Worm (Caenorhabditis elegans): ENCODE measurements around the gene srt-41.

The srt-41 gene

DNA sequence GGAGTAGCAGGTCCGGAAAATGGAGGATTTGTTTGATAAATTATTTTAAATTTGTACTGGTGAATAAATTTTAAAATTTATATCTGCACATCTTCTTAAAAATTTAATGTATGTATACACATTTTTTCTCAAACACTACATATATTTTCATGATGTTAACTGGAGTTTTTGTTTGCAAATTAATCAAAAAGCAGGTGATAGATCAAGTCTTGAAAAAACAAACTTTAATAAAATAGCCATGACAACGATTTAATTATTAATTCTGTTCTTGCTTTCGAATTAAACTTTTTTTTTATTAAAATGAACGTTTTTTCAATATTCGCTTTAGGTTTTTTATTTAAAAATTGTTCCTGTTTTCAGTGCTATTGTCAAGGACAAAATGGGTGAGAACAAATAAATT, 8.7 kb downstream of the srt-41 start, which contains the start of gene F36H9.1:
F36H9.1 (plus strand) TSS at position 301 of the 400 bp plus-strand sequence.
- TF ChIP-seq tbx-11 (GFP tag; IDR thresholded peaks at IDR 0.05) (no peak), tbx-37 (GFP tag; conservative IDR thresholded peaks at IDR 0.05) (no peak), scrt-1 (GFP tag; IDR thresholded peaks at IDR 0.05) (no peak), B0310.2 (tag; optimal IDR thresholded peaks at IDR 0.05) (no peak), aly-1 (tag; optimal IDR thresholded peaks at IDR 0.05) (no peak), flt-1 (GFP tag; IDR thresholded peaks at IDR 0.05) (no peak), hnd-1 (tag; optimal IDR thresholded peaks at IDR 0.05) (no peak), ceh-13 (GFP tag; optimal IDR thresholded peaks at IDR 0.05) (no peak)

- TF ChIP-seq hnd-1 (tag; optimal IDR thresholded peaks at IDR 0.05) (no peak), ets-7 (tag; optimal IDR thresholded peaks at IDR 0.05) (no peak), B0310.2 (tag; optimal IDR thresholded peaks at IDR 0.05) (no peak), ceh-13 (GFP tag; optimal IDR thresholded peaks at IDR 0.05) (no peak), ama-1 (optimal IDR thresholded peaks at IDR 0.05) (no peak), tbx-11 (GFP tag; IDR thresholded peaks at IDR 0.05) (no peak), ceh-36 (tag; optimal IDR thresholded peaks at IDR 0.05) (no peak), sea-1 (GFP tag; conservative IDR thresholded peaks at IDR 0.05) (no peak), hmg-4 (GFP tag; optimal IDR thresholded peaks at IDR 0.05) (no peak), aly-1 (tag; optimal IDR thresholded peaks at IDR 0.05) (no peak), hmbx-1 (tag; optimal IDR thresholded peaks at IDR 0.05) (no peak), F13C5.2 (tag; optimal IDR thresholded peaks at IDR 0.05) (no peak), tbx-37 (GFP tag; conservative IDR thresholded peaks at IDR 0.05) (no peak), flt-1 (GFP tag; IDR thresholded peaks at IDR 0.05) (no peak), pes-1 (GFP tag; IDR thresholded peaks at IDR 0.05) (no peak), scrt-1 (GFP tag; IDR thresholded peaks at IDR 0.05) (no peak), tra-4 (tag; optimal IDR thresholded peaks at IDR 0.05) (no peak)
These were observed 13.4 kb downstream of the srt-41 start for ce11 chrV:1789495-1789894.

ce11 chrV:1788157-1788556, 14.8 kb downstream of the srt-41 start, which contains the start of gene F36H9.2:
TSS of gene F36H9.2 (plus strand) at chrV:1788457.
- no peak for TF ChIP-seq ceh-36 (tag; optimal IDR thresholded peaks at IDR 0.05)
- no peak for TF ChIP-seq tbx-37 (GFP tag; conservative IDR thresholded peaks at IDR 0.05)
- TF ChIP-seq F13C5.2 (tag; optimal IDR thresholded peaks at IDR 0.05), result no peak
- TF ChIP-seq ets-7 (tag; optimal IDR thresholded peaks at IDR 0.05), result no peak
- no peak for TF ChIP-seq hmbx-1 (tag; optimal IDR thresholded peaks at IDR 0.05)
- TF ChIP-seq B0310.2 (tag; optimal IDR thresholded peaks at IDR 0.05), result no peak
- TF ChIP-seq sea-1 (GFP tag; conservative IDR thresholded peaks at IDR 0.05), result no peak
- no peak for TF ChIP-seq hnd-1 (tag; optimal IDR thresholded peaks at IDR 0.05)
- no peak for TF ChIP-seq ceh-13 (GFP tag; optimal IDR thresholded peaks at IDR 0.05)
- no peak for TF ChIP-seq aly-1 (tag; optimal IDR thresholded peaks at IDR 0.05)
- no peak for TF ChIP-seq pes-1 (GFP tag; IDR thresholded peaks at IDR 0.05)
- TF ChIP-seq tbx-11 (GFP tag; IDR thresholded peaks at IDR 0.05), result no peak
- no peak for TF ChIP-seq scrt-1 (GFP tag; IDR thresholded peaks at IDR 0.05)
- TF ChIP-seq hmg-4 (GFP tag; optimal IDR thresholded peaks at IDR 0.05), result no peak
- TF ChIP-seq tra-4 (tag; optimal IDR thresholded peaks at IDR 0.05), result no peak
- no peak for TF ChIP-seq flt-1 (GFP tag; IDR thresholded peaks at IDR 0.05)
- TF ChIP-seq ama-1 (optimal IDR thresholded peaks at IDR 0.05), result no peak

ce11 chrV:1781922-1782321, 21.0 kb downstream of the srt-41 start, which contains the start of gene F36H9.5:
TSS of gene F36H9.5 (minus strand) at chrV:1782022.
- TF ChIP-seq ets-7 (tag; optimal IDR thresholded peaks at IDR 0.05) (no peak), tbx-11 (GFP tag; IDR thresholded peaks at IDR 0.05) (no peak), hmbx-1 (tag; optimal IDR thresholded peaks at IDR 0.05) (no peak), ceh-13 (GFP tag; optimal IDR thresholded peaks at IDR 0.05) (no peak), F13C5.2 (tag; optimal IDR thresholded peaks at IDR 0.05) (no peak), B0310.2 (tag; optimal IDR thresholded peaks at IDR 0.05) (no peak), tbx-37 (GFP tag; conservative IDR thresholded peaks at IDR 0.05) (no peak), ceh-36 (tag; optimal IDR thresholded peaks at IDR 0.05) (no peak), hnd-1 (tag; optimal IDR thresholded peaks at IDR 0.05) (no peak), ama-1 (optimal IDR thresholded peaks at IDR 0.05) (no peak), hmg-4 (GFP tag; optimal IDR thresholded peaks at IDR 0.05) (no peak), sea-1 (GFP tag; conservative IDR thresholded peaks at IDR 0.05) (no peak), pes-1 (GFP tag; IDR thresholded peaks at IDR 0.05) (no peak), flt-1 (GFP tag; IDR thresholded peaks at IDR 0.05) (no peak), tra-4 (tag; optimal IDR thresholded peaks at IDR 0.05) (no peak), aly-1 (tag; optimal IDR thresholded peaks at IDR 0.05) (no peak), scrt-1 (GFP tag; IDR thresholded peaks at IDR 0.05) (no peak)

- TF ChIP-seq pes-1 (GFP tag; IDR thresholded peaks at IDR 0.05) (no peak), ama-1 (optimal IDR thresholded peaks at IDR 0.05) (no peak), B0310.2 (tag; optimal IDR thresholded peaks at IDR 0.05) (no peak), ceh-36 (tag; optimal IDR thresholded peaks at IDR 0.05) (no peak), aly-1 (tag; optimal IDR thresholded peaks at IDR 0.05) (no peak), hnd-1 (tag; optimal IDR thresholded peaks at IDR 0.05) (no peak), F13C5.2 (tag; optimal IDR thresholded peaks at IDR 0.05) (no peak), tbx-37 (GFP tag; conservative IDR thresholded peaks at IDR 0.05) (no peak), tra-4 (tag; optimal IDR thresholded peaks at IDR 0.05) (no peak), ets-7 (tag; optimal IDR thresholded peaks at IDR 0.05) (no peak), hmg-4 (GFP tag; optimal IDR thresholded peaks at IDR 0.05) (no peak), flt-1 (GFP tag; IDR thresholded peaks at IDR 0.05) (no peak), ceh-13 (GFP tag; optimal IDR thresholded peaks at IDR 0.05) (no peak), scrt-1 (GFP tag; IDR thresholded peaks at IDR 0.05) (no peak), hmbx-1 (tag; optimal IDR thresholded peaks at IDR 0.05) (no peak), tbx-11 (GFP tag; IDR thresholded peaks at IDR 0.05) (no peak)
These were observed 22.9 kb downstream of the srt-41 start for ce11 chrV:1779994-1780393.

DNA sequence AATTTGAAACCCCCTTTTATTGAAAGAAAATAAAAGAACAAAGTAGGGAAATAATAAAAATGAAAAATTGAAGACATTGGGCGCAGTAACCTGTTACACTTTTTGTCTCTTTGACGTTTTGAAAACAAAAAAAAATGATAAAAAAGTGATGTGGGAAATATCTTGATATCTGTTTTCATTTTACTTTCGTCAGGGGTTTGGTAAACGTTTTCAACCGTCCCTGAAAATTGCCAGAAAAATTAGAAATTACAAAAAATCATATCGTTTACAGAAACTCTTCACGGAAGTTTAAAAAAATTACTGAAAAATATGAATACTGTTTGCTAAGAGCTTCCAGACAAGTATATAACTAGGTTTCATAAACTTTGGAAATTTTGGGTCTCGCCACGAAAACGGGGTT, 23.8 kb downstream of the srt-41 start, which contains the start of gene F36H9.4:
F36H9.4 (minus strand) TSS at position 101 of the 400 bp plus-strand sequence.
- TF ChIP-seq hnd-1 (tag; optimal IDR thresholded peaks at IDR 0.05) (no peak), hmbx-1 (tag; optimal IDR thresholded peaks at IDR 0.05) (no peak), F13C5.2 (tag; optimal IDR thresholded peaks at IDR 0.05) (no peak), tbx-37 (GFP tag; conservative IDR thresholded peaks at IDR 0.05) (no peak), ets-7 (tag; optimal IDR thresholded peaks at IDR 0.05) (no peak), sea-1 (GFP tag; conservative IDR thresholded peaks at IDR 0.05) (no peak), tra-4 (tag; optimal IDR thresholded peaks at IDR 0.05) (no peak), hmg-4 (GFP tag; optimal IDR thresholded peaks at IDR 0.05) (no peak), flt-1 (GFP tag; IDR thresholded peaks at IDR 0.05) (no peak), aly-1 (tag; optimal IDR thresholded peaks at IDR 0.05) (no peak), ama-1 (optimal IDR thresholded peaks at IDR 0.05) (no peak), tbx-11 (GFP tag; IDR thresholded peaks at IDR 0.05) (no peak), B0310.2 (tag; optimal IDR thresholded peaks at IDR 0.05) (no peak), pes-1 (GFP tag; IDR thresholded peaks at IDR 0.05) (no peak)
